Fruit fly (Drosophila melanogaster): ENCODE measurements around the gene sls.

The sls gene

dm6 chr3L:2163608-2164007, 48.2 kb upstream of the sls start, which contains the start of gene CG15822 (continued):
- TF ChIP-seq gcm (GFP tag; optimal IDR thresholded peaks at IDR 0.05) (no peak), CG11398 (GFP tag; optimal IDR thresholded peaks at IDR 0.05) (no peak), CoRest (tag; optimal IDR thresholded peaks at IDR 0.05) (no peak), Ptx1 (GFP tag; IDR thresholded peaks at IDR 0.05) (peak; percentile 8; the same call in 1 of the 2 replicates), CG7786 (GFP tag; optimal IDR thresholded peaks at IDR 0.05) (no peak), CG7271 (tag; optimal IDR thresholded peaks at IDR 0.05) (no peak), Bgb (GFP tag; IDR thresholded peaks at IDR 0.05; ENCODE audit: partially characterized antibody) (no peak), CG30431 (GFP tag; optimal IDR thresholded peaks at IDR 0.05) (no peak), Xbp1 (GFP tag; optimal IDR thresholded peaks at IDR 0.05) (no peak), rib (GFP tag; IDR thresholded peaks at IDR 0.05) (peak; percentile 51; the same call in 1 of the 2 replicates), crp (GFP tag; optimal IDR thresholded peaks at IDR 0.05) (no peak), pnt (GFP tag; optimal IDR thresholded peaks at IDR 0.05) (no peak), lola (GFP tag; optimal IDR thresholded peaks at IDR 0.05) (no peak), CG14860 (GFP tag; IDR thresholded peaks at IDR 0.05; ENCODE audit: partially characterized antibody) (no peak), CG32767 (GFP tag; IDR thresholded peaks at IDR 0.05) (no peak), CG10147 (GFP tag; optimal IDR thresholded peaks at IDR 0.05) (no peak), CG4360 (GFP tag; IDR thresholded peaks at IDR 0.05) (no peak), bbx (GFP tag; IDR thresholded peaks at IDR 0.05; ENCODE audit: partially characterized antibody) (0 out of 2 replicates have a peak, but pooled peaks have one; percentile 34), crol (GFP tag; IDR thresholded peaks at IDR 0.05) (0 out of 2 replicates have a peak, but pooled peaks have one; percentile 9), bowl (GFP tag; IDR thresholded peaks at IDR 0.05) (no peak), vvl (GFP tag; IDR thresholded peaks at IDR 0.05) (peak; percentile 33; the same call in 1 of the 2 replicates), sc (optimal IDR thresholded peaks at IDR 0.05) (no peak), sc (GFP tag; optimal IDR thresholded peaks at IDR 0.05) (no peak), Usf (GFP tag; optimal IDR thresholded peaks at IDR 0.05) (no peak), Opbp (GFP tag; IDR thresholded peaks at IDR 0.05; ENCODE audit: partially characterized antibody) (peak; percentile 32; the same call in 1 of the 3 replicates), ftz-f1 (GFP tag; optimal IDR thresholded peaks at IDR 0.05) (peak; percentile 5), CG3726 (GFP tag; IDR thresholded peaks at IDR 0.05) (no peak), h (optimal IDR thresholded peaks at IDR 0.05) (no peak), CG12769 (tag; optimal IDR thresholded peaks at IDR 0.05) (peak; percentile 11), Bteb2 (GFP tag; optimal IDR thresholded peaks at IDR 0.05) (no peak), dan (GFP tag; IDR thresholded peaks at IDR 0.05) (no peak), Asciz (GFP tag; optimal IDR thresholded peaks at IDR 0.05) (no peak), croc (GFP tag; conservative IDR thresholded peaks at IDR 0.05) (no peak), gfzf (GFP tag; optimal IDR thresholded peaks at IDR 0.05) (no peak), CG9876 (GFP tag; optimal IDR thresholded peaks at IDR 0.05) (no peak), Optix (GFP tag; IDR thresholded peaks at IDR 0.05) (no peak), Gsc (GFP tag; IDR thresholded peaks at IDR 0.05) (no peak), Atf-2 (GFP tag; optimal IDR thresholded peaks at IDR 0.05) (no peak), Hr78 (GFP tag; optimal IDR thresholded peaks at IDR 0.05) (peak in 1 of 2 experiments; percentile 37), wdn (GFP tag; IDR thresholded peaks at IDR 0.05) (no peak), NFAT (GFP tag; IDR thresholded peaks at IDR 0.05) (no peak), CG14050 (GFP tag; IDR thresholded peaks at IDR 0.05) (no peak), CG13296 (GFP tag; optimal IDR thresholded peaks at IDR 0.05) (no peak), slou (GFP tag; optimal IDR thresholded peaks at IDR 0.05) (no peak), bsh (GFP tag; optimal IDR thresholded peaks at IDR 0.05) (no peak), ci (GFP tag; IDR thresholded peaks at IDR 0.05) (0 out of 3 replicates have a peak, but pooled peaks have one; percentile 40), ash1 (GFP tag; optimal IDR thresholded peaks at IDR 0.05) (no peak), CG17186 (GFP tag; optimal IDR thresholded peaks at IDR 0.05) (no peak), CG7987 (GFP tag; optimal IDR thresholded peaks at IDR 0.05) (no peak), tll (GFP tag; optimal IDR thresholded peaks at IDR 0.05) (no peak), CG31388 (GFP tag; optimal IDR thresholded peaks at IDR 0.05) (no peak)
